Worm (Caenorhabditis elegans) whole organism, young adult: ENCODE measurements around the gene alg-1.

Experiments
- C06A6.2 ChIP-seq: fragments of 200-800 bp; sonication (Bioruptor generic); conservative IDR thresholded peaks from 2 replicates; pipeline ENCODE4 v1.3.6; 2022; ENCODE audit warnings: missing genetic modification characterization, missing compliant biosample characterization
- Y53F4B.3 ChIP-seq: fragments of 200-800 bp; sonication (Bioruptor generic); IDR thresholded peaks from 2 replicates; pipeline ENCODE4 v1.3.6; 2022; ENCODE audit warnings: missing genetic modification reagents, missing genetic modification characterization, missing compliant biosample characterization
- Y67H2A.10 ChIP-seq: fragments of 200-800 bp; sonication (Bioruptor generic); conservative IDR thresholded peaks from 2 replicates; pipeline ENCODE4 v1.3.6; 2022; ENCODE audit warnings: missing genetic modification reagents, missing genetic modification characterization, missing compliant biosample characterization
- atf-7 ChIP-seq: sonication (generic microtip); optimal IDR thresholded peaks from 2 replicates; lab custom pipeline; 2017; ENCODE audit warnings: mild to moderate bottlenecking, missing genetic modification characterization, missing compliant biosample characterization
- attf-6 ChIP-seq: fragments of 200-800 bp; sonication (Bioruptor generic); IDR thresholded peaks from 2 replicates; pipeline ENCODE4 v1.3.6; 2022; ENCODE audit warnings: missing genetic modification reagents, missing genetic modification characterization, missing compliant biosample characterization
- ceh-79 ChIP-seq: sonication (generic microtip); optimal IDR thresholded peaks from 2 replicates; lab custom pipeline; 2017; ENCODE audit warnings: mild to moderate bottlenecking, missing genetic modification characterization, missing compliant biosample characterization
- fkh-3 ChIP-seq: sonication (generic microtip); optimal IDR thresholded peaks from 2 replicates; lab custom pipeline; 2016; ENCODE audit warnings: mild to moderate bottlenecking, missing genetic modification characterization, missing compliant biosample characterization
- hlh-26 ChIP-seq: fragments of 200-800 bp; sonication (Bioruptor generic); conservative IDR thresholded peaks from 2 replicates; pipeline ENCODE4 v1.3.6; 2022; ENCODE audit warnings: missing genetic modification reagents, missing genetic modification characterization, missing compliant biosample characterization
- lin-40 ChIP-seq: sonication (generic microtip); optimal IDR thresholded peaks from 2 replicates; lab custom pipeline; 2016; ENCODE audit warnings: missing genetic modification characterization, mild to moderate bottlenecking, missing compliant biosample characterization, missing genotype, missing genetic modification reagents
- madf-8 ChIP-seq: fragments of 200-800 bp; sonication (Bioruptor generic); conservative IDR thresholded peaks from 2 replicates; pipeline ENCODE4 v1.3.6; 2022; ENCODE audit warnings: missing genetic modification reagents, missing genetic modification characterization, missing compliant biosample characterization
- nhr-90 ChIP-seq: sonication (generic microtip); optimal IDR thresholded peaks from 2 replicates; lab custom pipeline; 2016; ENCODE audit warnings: missing genotype, mild to moderate bottlenecking, missing genetic modification characterization, missing compliant biosample characterization
- snpc-4 ChIP-seq, 5 experiments: fragments of 150-350 bp in 1 of 5; sonication (generic microtip) in 4 of 5; optimal IDR thresholded peaks; 2 replicates each; lab custom pipeline; 2014 to 2018; ENCODE audit warnings: missing genetic modification characterization in 5 of 5, missing biosample characterization in 3 of 5, antibody characterized with exemption in 2 of 5, mild to moderate bottlenecking in 2 of 5, missing compliant biosample characterization in 2 of 5, missing genotype in 2 of 5, moderate library complexity in 2 of 5, missing genetic modification reagents in 1 of 5
- unc-62 ChIP-seq: fragments of 150-350 bp; optimal IDR thresholded peaks from 2 replicates; lab custom pipeline; 2014; ENCODE audit warnings: missing biosample characterization, missing genetic modification reagents, missing genetic modification characterization

- TF ChIP-seq snpc-4 (GFP tag; optimal IDR thresholded peaks at IDR 0.05; lab: Kevin White, UChicago) (no peak), snpc-4 (tag; optimal IDR thresholded peaks at IDR 0.05; lab: Kevin White, UChicago) (no peak), hlh-26 (GFP tag; lab: Robert Waterston, UW) (no peak), atf-7 (tag; lab: Kevin White, UChicago) (no peak), C06A6.2 (GFP tag; lab: Robert Waterston, UW) (no peak), fkh-3 (no peak), attf-6 (GFP tag; lab: Robert Waterston, UW) (no peak), madf-8 (GFP tag; lab: Robert Waterston, UW) (no peak), nhr-90 (tag; lab: Kevin White, UChicago) (no peak), unc-62 (GFP tag; lab: Kevin White, UChicago) (no peak), Y67H2A.10 (no peak), lin-40 (tag; lab: Kevin White, UChicago) (no peak), Y53F4B.3 (GFP tag; lab: Robert Waterston, UW) (no peak), ceh-79 (tag; lab: Kevin White, UChicago) (no peak)
Observed at ce11 chrX:13913641-13914040, 35.3 kb upstream of the alg-1 start.
